Fruit fly (Drosophila melanogaster) whole organism, embryonic: Measurements from ENCODE around the gene CG4733.
A peak's percentile ranks its signal among the peaks of the same experiment; 100 is the strongest.

ENCODE experiments used
- BEAF-32 ChIP-seq: fragments of 200-800 bp; sonication (Bioruptor generic); optimal IDR thresholded peaks from 3 replicates; lab custom pipeline; 2017; ENCODE audit warnings: missing biosample characterization, missing genetic modification characterization, mild to moderate bottlenecking, moderate library complexity, missing genetic modification reagents
- CG11456 ChIP-seq: fragments of 200-800 bp; sonication (Bioruptor generic); IDR thresholded peaks from 3 replicates; pipeline ENCODE4 v1.3.6; 2022; ENCODE audit warnings: missing biosample characterization, missing genetic modification characterization
- CG13424 ChIP-seq: fragments of 200-800 bp; sonication (Bioruptor generic); optimal IDR thresholded peaks from 2 replicates; lab custom pipeline; 2019; ENCODE audit warnings: missing biosample characterization, mild to moderate bottlenecking, missing genetic modification characterization, moderate library complexity
- CG15269 ChIP-seq: fragments of 200-800 bp; sonication (Bioruptor generic); optimal IDR thresholded peaks from 2 replicates; lab custom pipeline; 2018; ENCODE audit warnings: missing biosample characterization, mild to moderate bottlenecking, missing genetic modification characterization, moderate library complexity
- CG16815 ChIP-seq: fragments of 200-800 bp; sonication (Bioruptor generic); optimal IDR thresholded peaks from 3 replicates; lab custom pipeline; 2017; ENCODE audit warnings: missing biosample characterization, mild to moderate bottlenecking, missing genetic modification characterization
- CG17912 ChIP-seq: fragments of 200-800 bp; sonication (Bioruptor generic); optimal IDR thresholded peaks from 2 replicates; lab custom pipeline; 2018; ENCODE audit warnings: missing biosample characterization, mild to moderate bottlenecking, missing genetic modification characterization
- CG18476 ChIP-seq: fragments of 200-800 bp; sonication (Bioruptor generic); optimal IDR thresholded peaks from 2 replicates; lab custom pipeline; 2016; ENCODE audit warnings: missing biosample characterization, mild to moderate bottlenecking, missing genetic modification characterization
- CG4854 ChIP-seq: fragments of 200-800 bp; sonication (Bioruptor generic); optimal IDR thresholded peaks from 2 replicates; lab custom pipeline; 2016; ENCODE audit warnings: missing biosample characterization, missing genetic modification characterization, inconsistent platforms
- CG5245 ChIP-seq: fragments of 200-800 bp; sonication (Bioruptor generic); optimal IDR thresholded peaks from 3 replicates; lab custom pipeline; 2016; ENCODE audit warnings: missing biosample characterization, missing genetic modification characterization
- CG5953 ChIP-seq: fragments of 200-800 bp; sonication (Bioruptor generic); IDR thresholded peaks from 2 replicates; pipeline ENCODE4 v1.3.6; 2022; ENCODE audit warnings: missing biosample characterization, missing genetic modification characterization
- CG6254 ChIP-seq: fragments of 200-800 bp; sonication (Bioruptor generic); optimal IDR thresholded peaks from 3 replicates; lab custom pipeline; 2017; ENCODE audit warnings: mild to moderate bottlenecking, missing biosample characterization, missing genetic modification reagents, missing genetic modification characterization
- CG6813 ChIP-seq: fragments of 200-800 bp; sonication (Bioruptor generic); optimal IDR thresholded peaks from 2 replicates; lab custom pipeline; 2017; ENCODE audit warnings: missing biosample characterization, missing genetic modification characterization, mild to moderate bottlenecking, moderate library complexity, missing genetic modification reagents
- CG7271 ChIP-seq: fragments of 200-800 bp; sonication (Bioruptor generic); optimal IDR thresholded peaks from 2 replicates; lab custom pipeline; 2018; ENCODE audit warnings: missing biosample characterization, mild to moderate bottlenecking, missing genetic modification characterization, moderate library complexity
- CG8281 ChIP-seq: fragments of 200-800 bp; sonication (Bioruptor generic); optimal IDR thresholded peaks from 2 replicates; lab custom pipeline; 2018; ENCODE audit warnings: missing biosample characterization, mild to moderate bottlenecking, missing genetic modification characterization, moderate library complexity
- CG9215 ChIP-seq: fragments of 200-800 bp; sonication (Bioruptor generic); IDR thresholded peaks from 2 replicates; pipeline ENCODE4 v1.3.6; 2022; ENCODE audit warnings: missing biosample characterization, missing genetic modification characterization
- Fer1 ChIP-seq: fragments of 200-800 bp; sonication (Bioruptor generic); optimal IDR thresholded peaks from 2 replicates; lab custom pipeline; 2017; ENCODE audit warnings: missing biosample characterization, mild to moderate bottlenecking, missing genetic modification characterization
- Gsc ChIP-seq: fragments of 200-800 bp; sonication (Bioruptor generic); IDR thresholded peaks from 2 replicates; pipeline ENCODE4 v1.3.6; 2022; ENCODE audit warnings: missing biosample characterization, missing genetic modification characterization
- HLH4C ChIP-seq: fragments of 200-800 bp; sonication (Bioruptor generic); IDR thresholded peaks from 3 replicates; pipeline ENCODE4 v1.3.6; 2022; ENCODE audit warnings: missing biosample characterization, missing genetic modification characterization; ENCODE audit not compliant: partially characterized antibody
- Hr51 ChIP-seq, 2 experiments: fragments of 200-800 bp; sonication (Bioruptor generic); optimal IDR thresholded peaks; 2 replicates in 1 of 2; 3 replicates in 1 of 2; lab custom pipeline; 2016 to 2018; ENCODE audit warnings: missing biosample characterization in 2 of 2, missing genetic modification characterization in 2 of 2, mild to moderate bottlenecking in 1 of 2, moderate library complexity in 1 of 2
- Hsf ChIP-seq: fragments of 200-800 bp; sonication (Bioruptor generic); optimal IDR thresholded peaks from 3 replicates; lab custom pipeline; 2016; ENCODE audit warnings: missing biosample characterization, missing genetic modification characterization
- NC2β ChIP-seq: fragments of 200-800 bp; sonication (Bioruptor generic); optimal IDR thresholded peaks from 2 replicates; lab custom pipeline; 2016; ENCODE audit warnings: missing biosample characterization, missing genetic modification characterization
- Nf-YC ChIP-seq: fragments of 200-800 bp; optimal IDR thresholded peaks from 3 replicates; lab custom pipeline; 2019; ENCODE audit warnings: missing biosample characterization, mild to moderate bottlenecking, missing genetic modification characterization, moderate library complexity
- Side ChIP-seq: fragments of 200-800 bp; sonication (Bioruptor generic); optimal IDR thresholded peaks from 2 replicates; lab custom pipeline; 2016; ENCODE audit warnings: missing biosample characterization, missing genetic modification characterization
- Sin3A ChIP-seq: fragments of >200 bp; optimal IDR thresholded peaks from 2 replicates; lab custom pipeline; 2018
- Xrp1 ChIP-seq: fragments of 200-800 bp; sonication (Bioruptor generic); IDR thresholded peaks from 2 replicates; pipeline ENCODE4 v1.3.6; 2022; ENCODE audit warnings: missing biosample characterization, missing genetic modification characterization
- amos ChIP-seq: fragments of 200-800 bp; sonication (Bioruptor generic); IDR thresholded peaks from 2 replicates; pipeline ENCODE4 v1.3.6; 2022; ENCODE audit warnings: missing biosample characterization, missing genetic modification characterization; ENCODE audit not compliant: partially characterized antibody
- bowl ChIP-seq: fragments of 200-800 bp; sonication (Bioruptor generic); IDR thresholded peaks from 2 replicates; pipeline ENCODE4 v1.3.6; 2022; ENCODE audit warnings: missing biosample characterization, missing genetic modification characterization
- bsh ChIP-seq, 2 experiments: fragments of 200-800 bp; sonication (Bioruptor generic); optimal IDR thresholded peaks; 2 replicates each; lab custom pipeline; 2017 to 2018; ENCODE audit warnings: mild to moderate bottlenecking in 2 of 2, missing biosample characterization in 2 of 2, missing genetic modification characterization in 2 of 2, moderate library complexity in 1 of 2
- cad ChIP-seq: fragments of >200 bp; optimal IDR thresholded peaks from 2 replicates; lab custom pipeline; 2017; ENCODE audit warnings: missing biosample characterization, missing genetic modification characterization
- dmrt11E ChIP-seq: fragments of 200-800 bp; sonication (Bioruptor generic); optimal IDR thresholded peaks from 3 replicates; lab custom pipeline; 2018; ENCODE audit warnings: missing biosample characterization, mild to moderate bottlenecking, missing genetic modification characterization, moderate library complexity
- dmrt99B ChIP-seq: fragments of 200-800 bp; sonication (Bioruptor generic); optimal IDR thresholded peaks from 2 replicates; lab custom pipeline; 2018; ENCODE audit warnings: missing biosample characterization, mild to moderate bottlenecking, missing genetic modification characterization, moderate library complexity
- en ChIP-seq: fragments of 200-800 bp; sonication (Bioruptor generic); optimal IDR thresholded peaks from 2 replicates; lab custom pipeline; 2016; ENCODE audit warnings: missing biosample characterization, missing genetic modification characterization
- gro ChIP-seq: fragments of 200-800 bp; sonication (Bioruptor generic); optimal IDR thresholded peaks from 2 replicates; lab custom pipeline; 2016; ENCODE audit warnings: missing biosample characterization, missing genetic modification characterization
- gt ChIP-seq: fragments of 200-800 bp; sonication (Bioruptor generic); IDR thresholded peaks from 2 replicates; pipeline ENCODE4 v1.3.6; 2022; ENCODE audit warnings: missing biosample characterization, missing genetic modification characterization
- kah ChIP-seq: fragments of 200-800 bp; sonication (Bioruptor generic); optimal IDR thresholded peaks from 2 replicates; lab custom pipeline; 2018; ENCODE audit warnings: missing biosample characterization, mild to moderate bottlenecking, missing genetic modification characterization
- knrl ChIP-seq: fragments of 200-800 bp; sonication (Bioruptor generic); IDR thresholded peaks from 3 replicates; pipeline ENCODE4 v1.3.6; 2022; ENCODE audit warnings: missing biosample characterization, missing genetic modification characterization; ENCODE audit not compliant: partially characterized antibody
- maf-S ChIP-seq: fragments of 200-800 bp; sonication (Bioruptor generic); optimal IDR thresholded peaks from 2 replicates; lab custom pipeline; 2016; ENCODE audit warnings: missing biosample characterization, missing genetic modification characterization
- nerfin-2 ChIP-seq: fragments of 200-800 bp; sonication (Bioruptor generic); IDR thresholded peaks from 2 replicates; pipeline ENCODE4 v1.3.6; 2022; ENCODE audit warnings: missing biosample characterization, missing genetic modification characterization; ENCODE audit not compliant: partially characterized antibody
- nom ChIP-seq: fragments of 200-800 bp; sonication (Bioruptor generic); optimal IDR thresholded peaks from 2 replicates; lab custom pipeline; 2017; ENCODE audit warnings: missing biosample characterization, missing genetic modification characterization, mild to moderate bottlenecking, moderate library complexity, missing genetic modification reagents
- otp ChIP-seq: fragments of 200-800 bp; sonication (Bioruptor generic); IDR thresholded peaks from 3 replicates; pipeline ENCODE4, ENCODE4 v1.3.6; 2022; ENCODE audit warnings: missing biosample characterization, missing genetic modification characterization
- p53 ChIP-seq: fragments of 200-800 bp; sonication (Bioruptor generic); optimal IDR thresholded peaks from 2 replicates; lab custom pipeline; 2016; ENCODE audit warnings: missing biosample characterization, missing genetic modification characterization
- phol ChIP-seq: fragments of 200-800 bp; sonication (Bioruptor generic); optimal IDR thresholded peaks from 3 replicates; lab custom pipeline; 2018; ENCODE audit warnings: missing biosample characterization, mild to moderate bottlenecking, missing genetic modification characterization, moderate library complexity
- pzg ChIP-seq: fragments of 200-800 bp; sonication (Bioruptor generic); optimal IDR thresholded peaks from 3 replicates; lab custom pipeline; 2018; ENCODE audit warnings: missing biosample characterization, mild to moderate bottlenecking, missing genetic modification characterization, moderate library complexity
- ranshi ChIP-seq: fragments of 200-800 bp; sonication (Bioruptor generic); IDR thresholded peaks from 2 replicates; pipeline ENCODE4 v1.3.6; 2022; ENCODE audit warnings: missing biosample characterization, missing genetic modification characterization
- shn ChIP-seq: fragments of 200-800 bp; sonication (Bioruptor generic); optimal IDR thresholded peaks from 3 replicates; lab custom pipeline; 2016; ENCODE audit warnings: missing biosample characterization, missing genetic modification characterization
- stc ChIP-seq: fragments of 200-800 bp; sonication (Bioruptor generic); IDR thresholded peaks from 2 replicates; pipeline ENCODE4 v1.3.6; 2022; ENCODE audit warnings: missing biosample characterization, missing genetic modification characterization
- stwl ChIP-seq: fragments of 200-800 bp; sonication (Bioruptor generic); optimal IDR thresholded peaks from 3 replicates; lab custom pipeline; 2018; ENCODE audit warnings: missing biosample characterization, mild to moderate bottlenecking, missing genetic modification characterization, moderate library complexity
- vnd ChIP-seq: fragments of 200-800 bp; sonication (Bioruptor generic); IDR thresholded peaks from 3 replicates; pipeline ENCODE4 v1.3.6; 2022; ENCODE audit warnings: missing biosample characterization, missing genetic modification characterization; ENCODE audit not compliant: partially characterized antibody
- yki ChIP-seq: fragments of >200 bp; optimal IDR thresholded peaks from 3 replicates; lab custom pipeline; 2018

The CG4733 gene

dm6 chr3R:19902926-19903739 lies 12.6 kb downstream of the CG4733 start, which contains the start of gene ClpX (continued):
- TF ChIP-seq nerfin-2 (no peak), en (no peak), knrl (GFP tag; lab: Robert Waterston, UW) (peak; percentile 60), amos (peak; percentile 65; the same call in 1 of the 2 replicates), Gsc (no peak), Side (no peak), Sin3A (lab: Kevin White, UChicago) (peak; percentile 35), Xrp1 (no peak), otp (no peak), CG7271 (tag; lab: Kevin White, UChicago) (no peak), CG16815 (GFP tag; lab: Kevin White, UChicago) (no peak), pzg (GFP tag; lab: Kevin White, UChicago) (peak; percentile 75), ranshi (GFP tag; lab: Robert Waterston, UW) (no peak), vnd (GFP tag; lab: Robert Waterston, UW) (peak; percentile 66), gt (GFP tag; lab: Robert Waterston, UW) (no peak), shn (GFP tag; lab: Kevin White, UChicago) (no peak), dmrt99B (tag; lab: Kevin White, UChicago) (no peak), CG5245 (GFP tag; lab: Kevin White, UChicago) (no peak), phol (no peak), nom (GFP tag; lab: Kevin White, UChicago) (no peak), cad (GFP tag; lab: Kevin White, UChicago) (no peak), yki (lab: Kevin White, UChicago) (no peak), bowl (GFP tag; lab: Robert Waterston, UW) (no peak), CG11456 (no peak), CG9215 (GFP tag; lab: Robert Waterston, UW) (no peak), Hr51 (GFP tag; optimal IDR thresholded peaks at IDR 0.05; lab: Kevin White, UChicago) (peak in 1 of 2 experiments; percentile 27), CG4854 (GFP tag; lab: Kevin White, UChicago) (no peak), maf-S (GFP tag; lab: Kevin White, UChicago) (no peak), Fer1 (GFP tag; lab: Kevin White, UChicago) (peak; percentile 27), CG5953 (no peak), BEAF-32 (GFP tag; lab: Kevin White, UChicago) (peak; percentile 71), CG17912 (peak; percentile 18), bsh (GFP tag; optimal IDR thresholded peaks at IDR 0.05; lab: Kevin White, UChicago) (no peak), HLH4C (GFP tag; lab: Robert Waterston, UW) (peak; percentile 79), kah (no peak), CG13424 (no peak), Hsf (GFP tag; lab: Kevin White, UChicago) (no peak), p53 (no peak), CG15269 (tag; lab: Kevin White, UChicago) (no peak), stc (GFP tag; lab: Robert Waterston, UW) (no peak), Nf-YC (tag; lab: Kevin White, UChicago) (peak; percentile 28), CG6813 (GFP tag; lab: Kevin White, UChicago) (no peak), NC2β (GFP tag; lab: Kevin White, UChicago) (no peak), CG8281 (tag; lab: Kevin White, UChicago) (no peak), gro (GFP tag; lab: Kevin White, UChicago) (no peak), CG18476 (GFP tag; lab: Kevin White, UChicago) (no peak), stwl (tag; lab: Kevin White, UChicago) (peak; percentile 68), CG6254 (GFP tag; lab: Kevin White, UChicago) (no peak), dmrt11E (tag; lab: Kevin White, UChicago) (no peak)
